Worm (Caenorhabditis elegans) whole organism, L2 larva: ENCODE data around the gene W09D10.4.

Experiments
- C34F6.9 ChIP-seq: fragments of 150-350 bp; optimal IDR thresholded peaks from 2 replicates; lab custom pipeline; 2014; ENCODE audit warnings: missing biosample characterization, missing genetic modification characterization
- Y55F3AM.14 ChIP-seq: fragments of 200-800 bp; sonication (Bioruptor generic); optimal IDR thresholded peaks from 2 replicates; lab custom pipeline; 2018; ENCODE audit warnings: mild to moderate bottlenecking, missing genetic modification characterization, missing compliant biosample characterization
- ZK546.5 ChIP-seq: sonication (generic microtip); optimal IDR thresholded peaks from 2 replicates; lab custom pipeline; 2017; ENCODE audit warnings: missing biosample characterization, missing genetic modification characterization
- aly-2 ChIP-seq: fragments of 150-350 bp; optimal IDR thresholded peaks from 2 replicates; lab custom pipeline; 2014; ENCODE audit warnings: missing biosample characterization, missing genetic modification characterization
- ama-1 ChIP-seq: fragments of 150-350 bp; optimal IDR thresholded peaks from 2 replicates; lab custom pipeline; 2018; ENCODE audit warnings: inconsistent platforms
- blmp-1 ChIP-seq: sonication (generic microtip); optimal IDR thresholded peaks from 2 replicates; lab custom pipeline; 2017; ENCODE audit warnings: missing genetic modification characterization, mild to moderate bottlenecking, missing compliant biosample characterization, antibody characterized with exemption, moderate library complexity; ENCODE audit not compliant: insufficient read depth
- ceh-82 ChIP-seq: fragments of 150-350 bp; optimal IDR thresholded peaks from 2 replicates; lab custom pipeline; 2014; ENCODE audit warnings: missing biosample characterization, missing genetic modification characterization
- crh-2 ChIP-seq: sonication (generic microtip); optimal IDR thresholded peaks from 2 replicates; lab custom pipeline; 2017; ENCODE audit warnings: missing biosample characterization, missing genetic modification characterization
- elt-1 ChIP-seq: fragments of 150-350 bp; optimal IDR thresholded peaks from 2 replicates; lab custom pipeline; 2014; ENCODE audit warnings: missing biosample characterization, missing genetic modification characterization
- elt-3 ChIP-seq: sonication (generic microtip); optimal IDR thresholded peaks from 2 replicates; lab custom pipeline; 2017; ENCODE audit warnings: missing biosample characterization, missing genetic modification characterization
- fos-1 ChIP-seq: fragments of 150-350 bp; optimal IDR thresholded peaks from 2 replicates; lab custom pipeline; 2014; ENCODE audit warnings: missing biosample characterization, missing genetic modification characterization
- lin-13 ChIP-seq: fragments of 150-350 bp; optimal IDR thresholded peaks from 2 replicates; lab custom pipeline; 2014; ENCODE audit warnings: missing biosample characterization, missing genetic modification reagents, missing genetic modification characterization
- lsy-2 ChIP-seq, 2 experiments: fragments of 150-350 bp in 1 of 2; sonication (generic microtip) in 1 of 2; optimal IDR thresholded peaks; 2 replicates each; lab custom pipeline; 2014 to 2017; ENCODE audit warnings: missing biosample characterization in 2 of 2, missing genetic modification characterization in 2 of 2
- mab-5 ChIP-seq: fragments of 150-350 bp; optimal IDR thresholded peaks from 2 replicates; lab custom pipeline; 2014; ENCODE audit warnings: missing biosample characterization, missing genetic modification characterization
- mbf-1 ChIP-seq: sonication (generic microtip); optimal IDR thresholded peaks from 2 replicates; lab custom pipeline; 2017; ENCODE audit warnings: missing biosample characterization, missing genetic modification characterization
- mdl-1 ChIP-seq, 2 experiments: fragments of 150-350 bp in 1 of 2; sonication (generic microtip) in 1 of 2; optimal IDR thresholded peaks; 2 replicates each; lab custom pipeline; 2017; ENCODE audit warnings: missing biosample characterization in 2 of 2, missing genetic modification characterization in 2 of 2
- nhr-11 ChIP-seq: fragments of 150-350 bp; optimal IDR thresholded peaks from 2 replicates; lab custom pipeline; 2014; ENCODE audit warnings: missing biosample characterization, missing genetic modification characterization
- nhr-12 ChIP-seq: fragments of 150-350 bp; optimal IDR thresholded peaks from 2 replicates; lab custom pipeline; 2014; ENCODE audit warnings: missing biosample characterization, missing genetic modification characterization
- nhr-129 ChIP-seq: fragments of 150-350 bp; optimal IDR thresholded peaks from 2 replicates; lab custom pipeline; 2014; ENCODE audit warnings: missing biosample characterization, missing genetic modification characterization
- nhr-21 ChIP-seq: fragments of 150-350 bp; optimal IDR thresholded peaks from 2 replicates; lab custom pipeline; 2014; ENCODE audit warnings: missing biosample characterization, missing genetic modification characterization
- nhr-23 ChIP-seq: fragments of 150-350 bp; optimal IDR thresholded peaks from 2 replicates; lab custom pipeline; 2014; ENCODE audit warnings: missing biosample characterization, missing genetic modification reagents, missing genetic modification characterization
- nhr-237 ChIP-seq: fragments of 150-350 bp; optimal IDR thresholded peaks from 2 replicates; lab custom pipeline; 2014; ENCODE audit warnings: missing biosample characterization, missing genetic modification characterization
- nhr-77 ChIP-seq: fragments of 150-350 bp; optimal IDR thresholded peaks from 2 replicates; lab custom pipeline; 2014; ENCODE audit warnings: missing biosample characterization, missing genetic modification characterization
- sem-4 ChIP-seq: fragments of 150-350 bp; optimal IDR thresholded peaks from 2 replicates; lab custom pipeline; 2014; ENCODE audit warnings: missing biosample characterization, missing genetic modification reagents, missing genetic modification characterization
- sma-9 ChIP-seq, 2 experiments: fragments of 150-350 bp in 1 of 2; sonication (generic microtip) in 1 of 2; optimal IDR thresholded peaks; 2 replicates each; lab custom pipeline; 2014 to 2016; ENCODE audit warnings: missing genetic modification characterization in 2 of 2, mild to moderate bottlenecking in 1 of 2, missing biosample characterization in 1 of 2, missing compliant biosample characterization in 1 of 2, missing genetic modification reagents in 1 of 2, moderate library complexity in 1 of 2
- snpc-4 ChIP-seq: fragments of 150-350 bp; optimal IDR thresholded peaks from 2 replicates; lab custom pipeline; 2014; ENCODE audit warnings: missing biosample characterization, missing genetic modification characterization
- unc-39 ChIP-seq: fragments of 150-350 bp; optimal IDR thresholded peaks from 2 replicates; lab custom pipeline; 2014; ENCODE audit warnings: missing biosample characterization, missing genetic modification characterization
- unc-55 ChIP-seq: fragments of 150-350 bp; sonication (generic microtip); optimal IDR thresholded peaks from 3 replicates; lab custom pipeline; 2014; ENCODE audit warnings: missing biosample characterization, missing genetic modification reagents, missing genetic modification characterization
- unc-62 ChIP-seq: fragments of 150-350 bp; optimal IDR thresholded peaks from 2 replicates; lab custom pipeline; 2014; ENCODE audit warnings: missing biosample characterization, missing genetic modification reagents, missing genetic modification characterization
- ztf-1 ChIP-seq: fragments of 200-800 bp; sonication (Bioruptor generic); conservative IDR thresholded peaks from 2 replicates; pipeline ENCODE4 v1.3.6; 2022; ENCODE audit warnings: missing genetic modification characterization, missing compliant biosample characterization
- ztf-11 ChIP-seq: sonication (generic microtip); optimal IDR thresholded peaks from 2 replicates; lab custom pipeline; 2017; ENCODE audit warnings: missing biosample characterization, missing genetic modification characterization
- ztf-4 ChIP-seq: fragments of 150-350 bp; optimal IDR thresholded peaks from 2 replicates; lab custom pipeline; 2014; ENCODE audit warnings: missing biosample characterization, missing genetic modification characterization

Gene W09D10.4

ce11 chrIII:10706481-10706880 is 9.5 kb downstream of the W09D10.4 start:
- TF ChIP-seq ZK546.5, result no peak
- no peak for TF ChIP-seq mdl-1 (tag; optimal IDR thresholded peaks at IDR 0.05; lab: Kevin White, UChicago)
- TF ChIP-seq unc-55 (GFP tag; lab: Kevin White, UChicago), result no peak
- TF ChIP-seq, all 48 proteins: peak for 0

- TF ChIP-seq sem-4 (no peak), C34F6.9 (tag; lab: Kevin White, UChicago) (no peak), snpc-4 (no peak), unc-39 (tag; lab: Kevin White, UChicago) (no peak), ceh-82 (no peak), lsy-2 (tag; optimal IDR thresholded peaks at IDR 0.05; lab: Kevin White, UChicago) (no peak), fos-1 (tag; lab: Kevin White, UChicago) (no peak)
Measured at ce11 chrIII:10704499-10704898, 11.5 kb downstream of the W09D10.4 start.

DNA sequence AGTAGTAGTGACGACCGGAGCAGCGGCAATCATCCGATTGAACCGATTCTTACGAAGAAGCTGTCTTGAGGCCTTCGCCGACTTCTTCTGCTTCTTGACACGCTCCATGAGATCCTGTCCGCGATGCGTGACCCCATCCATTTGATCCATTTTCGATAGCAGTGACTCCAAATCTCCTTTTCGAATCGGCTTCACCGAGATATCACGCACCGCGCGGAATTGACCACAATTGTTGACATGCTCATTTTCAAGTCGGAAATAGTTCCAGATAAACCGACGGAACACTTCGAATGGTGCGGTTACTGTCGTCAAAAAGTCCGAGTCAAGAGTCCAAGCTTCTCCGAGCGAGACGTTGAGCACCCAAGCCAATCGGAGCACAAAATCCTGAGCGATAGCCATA is 12.2 kb downstream of the W09D10.4 start:
- TF ChIP-seq Y55F3AM.14 (GFP tag; lab: Kevin White, UChicago), result no peak
- TF ChIP-seq unc-62 (GFP tag; lab: Kevin White, UChicago), result no peak
- TF ChIP-seq lin-13 (GFP tag; lab: Kevin White, UChicago), result no peak
- TF ChIP-seq nhr-237, result no peak
- no peak for TF ChIP-seq ztf-1 (GFP tag; lab: Robert Waterston, UW)
- no peak for TF ChIP-seq sma-9 (GFP tag; optimal IDR thresholded peaks at IDR 0.05; lab: Kevin White, UChicago)
- no peak for TF ChIP-seq sma-9 (tag; optimal IDR thresholded peaks at IDR 0.05; lab: Kevin White, UChicago)
- TF ChIP-seq elt-1 (tag; lab: Kevin White, UChicago), result no peak

DNA sequence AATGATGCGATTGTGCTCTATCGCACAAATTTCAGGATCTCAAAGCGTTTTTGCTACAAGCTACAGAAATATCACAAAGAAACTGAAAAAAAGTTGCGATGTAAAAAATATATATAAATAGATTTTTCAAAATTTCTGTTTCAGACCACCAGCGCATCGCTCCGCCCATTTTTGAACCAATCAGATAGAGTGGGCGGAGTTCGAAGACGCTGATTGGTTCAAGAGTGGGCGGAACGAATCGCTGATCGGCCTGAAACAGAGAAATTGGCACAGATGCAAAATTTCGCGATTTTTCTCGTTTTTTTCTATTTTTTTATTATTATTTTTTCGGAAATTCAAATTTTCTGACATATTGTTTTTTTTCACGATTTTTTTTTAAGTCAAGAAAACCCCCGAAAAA is 13.2 kb downstream of the W09D10.4 start:
- TF ChIP-seq C34F6.9 (tag; lab: Kevin White, UChicago) (no peak), ama-1 (no peak), mdl-1 (tag; optimal IDR thresholded peaks at IDR 0.05; lab: Kevin White, UChicago) (no peak), nhr-11 (tag; lab: Kevin White, UChicago) (no peak), blmp-1 (tag; lab: Kevin White, UChicago) (no peak), snpc-4 (no peak), ztf-11 (tag; lab: Kevin White, UChicago) (no peak), ztf-4 (no peak), nhr-12 (no peak), mab-5 (no peak)

ce11 chrIII:10700460-10700859 is 15.5 kb downstream of the W09D10.4 start, which contains the start of gene Y39A1A.20:
Y39A1A.20 (minus strand) TSS chrIII:10700560.
- no peak for TF ChIP-seq crh-2 (tag; lab: Kevin White, UChicago)
- no peak for TF ChIP-seq mdl-1 (tag; optimal IDR thresholded peaks at IDR 0.05; lab: Kevin White, UChicago)
- TF ChIP-seq ztf-11 (tag; lab: Kevin White, UChicago), result no peak
- TF ChIP-seq nhr-21 (tag; lab: Kevin White, UChicago), result no peak
- TF ChIP-seq nhr-11 (tag; lab: Kevin White, UChicago), result no peak
- TF ChIP-seq nhr-12, result no peak
- TF ChIP-seq unc-62 (GFP tag; lab: Kevin White, UChicago), result no peak
- TF ChIP-seq blmp-1 (tag; lab: Kevin White, UChicago), result no peak
- TF ChIP-seq Y55F3AM.14 (GFP tag; lab: Kevin White, UChicago), result no peak

ce11 chrIII:10694294-10694693 is 21.7 kb downstream of the W09D10.4 start, which contains the start of the genes Y39A1A.18 and fmo-3:
Y39A1A.18 (minus strand) TSS chrIII:10694485.
fmo-3 (plus strand) TSS chrIII:10694681.
- no peak for TF ChIP-seq ztf-1 (GFP tag; lab: Robert Waterston, UW)
- no peak for TF ChIP-seq nhr-129 (tag; lab: Kevin White, UChicago)
- no peak for TF ChIP-seq nhr-11 (tag; lab: Kevin White, UChicago)
- TF ChIP-seq sma-9 (GFP tag; optimal IDR thresholded peaks at IDR 0.05; lab: Kevin White, UChicago), result no peak
- no peak for TF ChIP-seq sma-9 (tag; optimal IDR thresholded peaks at IDR 0.05; lab: Kevin White, UChicago)
- TF ChIP-seq mbf-1 (tag; lab: Kevin White, UChicago), result no peak
- TF ChIP-seq aly-2 (tag; lab: Kevin White, UChicago), result no peak

DNA sequence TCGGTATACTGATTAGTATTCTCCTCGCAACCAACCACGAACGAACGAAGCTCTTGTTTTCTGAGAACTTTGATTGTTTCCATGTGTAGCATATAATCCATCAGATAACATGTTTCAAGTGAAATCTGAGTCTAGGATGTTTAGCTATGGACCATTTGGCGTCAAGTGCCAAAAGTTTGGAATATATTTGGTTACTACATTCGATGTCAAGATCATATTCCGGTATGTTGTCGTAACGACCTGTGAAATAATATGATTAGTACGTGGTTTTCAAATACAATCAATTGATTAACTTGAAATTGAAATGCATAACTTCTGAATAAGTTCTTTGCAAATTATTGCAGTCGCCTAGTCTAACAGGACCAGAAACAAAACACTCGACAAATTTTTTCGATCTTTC is 25.0 kb downstream of the W09D10.4 start, which contains the start of gene Y39A1A.17:
Gene Y39A1A.17, minus strand, starts transcription at position 101 of the 400 bp plus-strand sequence.
- no peak for TF ChIP-seq mbf-1 (tag; lab: Kevin White, UChicago)
- no peak for TF ChIP-seq elt-3 (tag; lab: Kevin White, UChicago)
- TF ChIP-seq mdl-1 (tag; optimal IDR thresholded peaks at IDR 0.05; lab: Kevin White, UChicago), result no peak
- TF ChIP-seq snpc-4, result no peak
- TF ChIP-seq nhr-21 (tag; lab: Kevin White, UChicago), result no peak
- no peak for TF ChIP-seq nhr-23
- TF ChIP-seq sma-9 (GFP tag; optimal IDR thresholded peaks at IDR 0.05; lab: Kevin White, UChicago), result no peak
- TF ChIP-seq sma-9 (tag; optimal IDR thresholded peaks at IDR 0.05; lab: Kevin White, UChicago), result no peak
- no peak for TF ChIP-seq lsy-2 (tag; optimal IDR thresholded peaks at IDR 0.05; lab: Kevin White, UChicago)
- no peak for TF ChIP-seq ztf-4
- no peak for TF ChIP-seq ceh-82
- no peak for TF ChIP-seq nhr-77 (tag; lab: Kevin White, UChicago)
- no peak for TF ChIP-seq unc-55 (GFP tag; lab: Kevin White, UChicago)
